Fruit fly (Drosophila melanogaster) S2 (cell line): ENCODE data around the gene oc.

Experiments
- CG8478 ChIP-seq: fragments of >200 bp; optimal IDR thresholded peaks from 2 replicates; lab custom pipeline; 2018
- CTCF ChIP-seq, 2 experiments: fragments of >200 bp; optimal IDR thresholded peaks; 2 replicates each; lab custom pipeline; 2018

- no peak for TF ChIP-seq CG8478 (lab: Kevin White, UChicago)
- TF ChIP-seq CTCF (optimal IDR thresholded peaks at IDR 0.05; lab: Kevin White, UChicago), result no peak
Measured at dm6 chrX:8662247-8662646, 11.8 kb upstream of the oc start.
